Worm (Caenorhabditis elegans): ENCODE results near the gene Y81G3A.2.

DNA sequence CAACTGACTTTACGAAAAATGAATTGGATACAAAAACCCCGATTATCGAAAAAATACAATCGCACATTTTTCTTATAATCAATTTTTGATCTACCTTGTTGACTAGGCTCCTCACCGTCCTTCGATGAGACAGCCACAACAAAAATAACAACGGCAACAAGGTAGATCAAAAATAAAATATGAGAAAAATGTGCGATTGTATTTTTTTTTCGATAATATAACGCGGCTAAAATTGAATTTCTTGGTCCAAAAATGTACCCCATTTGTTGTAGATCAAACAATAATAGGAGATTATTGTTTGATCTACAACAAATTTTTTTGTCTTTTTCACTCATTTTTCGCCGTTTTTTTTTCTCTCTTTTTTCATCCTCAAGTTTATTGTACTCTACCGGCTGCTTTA lies 49.9 kb downstream of the Y81G3A.2 start:
- TF ChIP-seq unc-39 (tag; optimal IDR thresholded peaks at IDR 0.05): no peak
- TF ChIP-seq ceh-16 (tag; optimal IDR thresholded peaks at IDR 0.05): no peak
- TF ChIP-seq nhr-77 (tag; optimal IDR thresholded peaks at IDR 0.05): no peak
- TF ChIP-seq skn-1 (tag; optimal IDR thresholded peaks at IDR 0.05): no peak
- no peak for TF ChIP-seq nhr-6 (tag; optimal IDR thresholded peaks at IDR 0.05)
- no peak for TF ChIP-seq snpc-4 (tag; optimal IDR thresholded peaks at IDR 0.05)
- TF ChIP-seq aly-2 (tag; optimal IDR thresholded peaks at IDR 0.05): no peak
- no peak for TF ChIP-seq zag-1 (tag; optimal IDR thresholded peaks at IDR 0.05)
- no peak for TF ChIP-seq peb-1 (tag; optimal IDR thresholded peaks at IDR 0.05)
- no peak for TF ChIP-seq fos-1 (tag; optimal IDR thresholded peaks at IDR 0.05)
- no peak for TF ChIP-seq nhr-237 (tag; optimal IDR thresholded peaks at IDR 0.05)
- no peak for TF ChIP-seq lin-39 (tag; optimal IDR thresholded peaks at IDR 0.05)
- TF ChIP-seq alr-1 (tag; optimal IDR thresholded peaks at IDR 0.05): no peak

Measured in whole organism, L2 larva.